Worm (Caenorhabditis elegans) whole organism, L1 larva: ENCODE measurements around the gene Y82E9BL.18.

ENCODE experiments used
- C04F5.9 ChIP-seq: sonication (generic microtip); optimal IDR thresholded peaks from 2 replicates; lab custom pipeline; 2016; ENCODE audit warnings: missing genetic modification characterization, missing compliant biosample characterization
- C16A3.4 ChIP-seq: fragments of 150-350 bp; optimal IDR thresholded peaks from 2 replicates; lab custom pipeline; 2014; ENCODE audit warnings: missing biosample characterization, missing genetic modification characterization
- F16B12.6 ChIP-seq: fragments of 150-350 bp; optimal IDR thresholded peaks from 2 replicates; lab custom pipeline; 2014; ENCODE audit warnings: missing biosample characterization, missing genetic modification characterization
- aly-2 ChIP-seq: fragments of 150-350 bp; optimal IDR thresholded peaks from 2 replicates; lab custom pipeline; 2014; ENCODE audit warnings: missing biosample characterization, missing genetic modification characterization
- ceh-8 ChIP-seq: fragments of 200-800 bp; sonication (Bioruptor generic); optimal IDR thresholded peaks from 2 replicates; lab custom pipeline; 2018; ENCODE audit warnings: mild to moderate bottlenecking, missing genetic modification characterization, moderate library complexity, missing compliant biosample characterization
- ceh-82 ChIP-seq, 3 experiments: fragments of 150-350 bp in 1 of 3; sonication (generic microtip) in 2 of 3; optimal IDR thresholded peaks; 2 replicates each; lab custom pipeline; 2014 to 2017; ENCODE audit warnings: missing biosample characterization in 3 of 3, missing genetic modification characterization in 3 of 3
- ces-1 ChIP-seq: fragments of 150-350 bp; optimal IDR thresholded peaks from 2 replicates; lab custom pipeline; 2014; ENCODE audit warnings: missing biosample characterization, missing genetic modification reagents, missing genetic modification characterization
- efl-1 ChIP-seq, 4 experiments: fragments of 150-350 bp; optimal IDR thresholded peaks in 3 of 4; peaks in 1 of 4; 1 replicate in 1 of 4; 2 replicates in 3 of 4; lab custom pipeline; 2014; ENCODE audit warnings: missing biosample characterization in 2 of 4, missing genetic modification characterization in 2 of 4, missing genetic modification reagents in 2 of 4
- egl-27 ChIP-seq, 2 experiments: fragments of 150-350 bp in 1 of 2; sonication (generic microtip); optimal IDR thresholded peaks; 3 replicates each; lab custom pipeline; 2017 to 2018; ENCODE audit warnings: missing biosample characterization in 2 of 2, missing genetic modification characterization in 2 of 2, missing genetic modification reagents in 2 of 2
- elt-2 ChIP-seq: sonication (generic microtip); optimal IDR thresholded peaks from 2 replicates; lab custom pipeline; 2016; ENCODE audit warnings: missing genetic modification characterization, mild to moderate bottlenecking, inconsistent platforms, missing compliant biosample characterization, missing genetic modification reagents
- elt-3 ChIP-seq, 6 experiments: fragments of 150-350 bp in 1 of 6; sonication (generic microtip); optimal IDR thresholded peaks; 2 replicates each; lab custom pipeline; 2017 to 2018; ENCODE audit warnings: missing biosample characterization in 6 of 6, missing genetic modification characterization in 6 of 6, inconsistent platforms in 1 of 6
- ets-5 ChIP-seq: fragments of 200-800 bp; sonication (Bioruptor generic); IDR thresholded peaks from 2 replicates; pipeline ENCODE4 v1.3.6; 2022; ENCODE audit warnings: missing genetic modification characterization, missing compliant biosample characterization
- fkh-10 ChIP-seq: sonication (generic microtip); optimal IDR thresholded peaks from 2 replicates; lab custom pipeline; 2017; ENCODE audit warnings: missing biosample characterization, missing genetic modification reagents, missing genetic modification characterization
- fos-1 ChIP-seq: fragments of 150-350 bp; optimal IDR thresholded peaks from 2 replicates; lab custom pipeline; 2014; ENCODE audit warnings: missing biosample characterization, missing genetic modification characterization
- hlh-4 ChIP-seq: sonication (generic microtip); optimal IDR thresholded peaks from 2 replicates; lab custom pipeline; 2016; ENCODE audit warnings: mild to moderate bottlenecking, missing genetic modification characterization, missing compliant biosample characterization
- hpl-2 ChIP-seq: fragments of 150-350 bp; optimal IDR thresholded peaks from 2 replicates; lab custom pipeline; 2014; ENCODE audit warnings: missing biosample characterization, missing genetic modification reagents, missing genetic modification characterization
- irx-1 ChIP-seq: sonication (generic microtip); optimal IDR thresholded peaks from 2 replicates; lab custom pipeline; 2016; ENCODE audit warnings: missing genetic modification characterization, missing compliant biosample characterization
- isw-1 ChIP-seq: fragments of 200-800 bp; sonication (Bioruptor generic); IDR thresholded peaks from 2 replicates; pipeline ENCODE4 v1.3.6; 2022; ENCODE audit warnings: missing genetic modification characterization, missing compliant biosample characterization
- jun-1 ChIP-seq: fragments of 150-350 bp; optimal IDR thresholded peaks from 2 replicates; lab custom pipeline; 2014; ENCODE audit warnings: missing biosample characterization, missing genetic modification reagents, missing genetic modification characterization
- lin-13 ChIP-seq: fragments of 150-350 bp; optimal IDR thresholded peaks from 2 replicates; lab custom pipeline; 2014; ENCODE audit warnings: missing biosample characterization, missing genetic modification reagents, missing genetic modification characterization
- lin-14 ChIP-seq: fragments of 200-800 bp; sonication (Bioruptor generic); optimal IDR thresholded peaks from 2 replicates; lab custom pipeline; 2018; ENCODE audit warnings: mild to moderate bottlenecking, missing genetic modification characterization, moderate library complexity, missing compliant biosample characterization
- lin-39 ChIP-seq: fragments of 150-350 bp; optimal IDR thresholded peaks from 2 replicates; lab custom pipeline; 2014; ENCODE audit warnings: missing biosample characterization, missing genetic modification reagents, missing genetic modification characterization
- lsy-2 ChIP-seq, 2 experiments: fragments of 150-350 bp; optimal IDR thresholded peaks; 2 replicates each; lab custom pipeline; 2014; ENCODE audit warnings: missing biosample characterization in 2 of 2, missing genetic modification characterization in 2 of 2
- mab-9 ChIP-seq: fragments of 200-800 bp; sonication (Bioruptor generic); IDR thresholded peaks from 2 replicates; pipeline ENCODE4 v1.3.6; 2022; ENCODE audit warnings: missing genetic modification reagents, missing genetic modification characterization, missing compliant biosample characterization
- mdl-1 ChIP-seq, 2 experiments: fragments of 150-350 bp; optimal IDR thresholded peaks; 2 replicates each; lab custom pipeline; 2014 to 2017; ENCODE audit warnings: missing biosample characterization in 2 of 2, missing genetic modification characterization in 2 of 2, inconsistent platforms in 1 of 2
- mef-2 ChIP-seq: fragments of 150-350 bp; optimal IDR thresholded peaks from 2 replicates; lab custom pipeline; 2014; ENCODE audit warnings: missing biosample characterization, missing genetic modification characterization
- mep-1 ChIP-seq: fragments of 150-350 bp; optimal IDR thresholded peaks from 2 replicates; lab custom pipeline; 2014; ENCODE audit warnings: missing biosample characterization, missing genetic modification characterization
- nhr-12 ChIP-seq: sonication (generic microtip); optimal IDR thresholded peaks from 2 replicates; lab custom pipeline; 2017; ENCODE audit warnings: missing biosample characterization, missing genetic modification characterization
- nhr-19 ChIP-seq: fragments of 200-800 bp; sonication (Bioruptor generic); conservative IDR thresholded peaks from 2 replicates; pipeline ENCODE4 v1.3.6; 2022; ENCODE audit warnings: missing genetic modification characterization, missing compliant biosample characterization
- nhr-20 ChIP-seq: sonication (generic microtip); optimal IDR thresholded peaks from 2 replicates; lab custom pipeline; 2016; ENCODE audit warnings: mild to moderate bottlenecking, missing genetic modification characterization, missing compliant biosample characterization
- nhr-237 ChIP-seq: fragments of 150-350 bp; optimal IDR thresholded peaks from 2 replicates; lab custom pipeline; 2014; ENCODE audit warnings: missing biosample characterization, missing genetic modification characterization
- nhr-71 ChIP-seq: sonication (generic microtip); optimal IDR thresholded peaks from 2 replicates; lab custom pipeline; 2016; ENCODE audit warnings: mild to moderate bottlenecking, missing genetic modification characterization, moderate library complexity, missing compliant biosample characterization
- nhr-76 ChIP-seq: sonication (generic microtip); optimal IDR thresholded peaks from 2 replicates; lab custom pipeline; 2017; ENCODE audit warnings: missing biosample characterization, missing genetic modification characterization
- nhr-84 ChIP-seq: sonication (generic microtip); optimal IDR thresholded peaks from 2 replicates; lab custom pipeline; 2017; ENCODE audit warnings: missing biosample characterization, missing genetic modification characterization
- nhr-90 ChIP-seq: sonication (generic microtip); optimal IDR thresholded peaks from 2 replicates; lab custom pipeline; 2016; ENCODE audit warnings: mild to moderate bottlenecking, missing genetic modification characterization, missing compliant biosample characterization; ENCODE audit not compliant: poor library complexity
- pag-3 ChIP-seq: sonication (generic microtip); optimal IDR thresholded peaks from 2 replicates; lab custom pipeline; 2017; ENCODE audit warnings: missing genetic modification characterization, mild to moderate bottlenecking, missing compliant biosample characterization, antibody characterized with exemption, borderline replicate concordance; ENCODE audit not compliant: insufficient read depth
- pax-3 ChIP-seq: fragments of 200-800 bp; sonication (Bioruptor generic); optimal IDR thresholded peaks from 2 replicates; lab custom pipeline; 2018; ENCODE audit warnings: mild to moderate bottlenecking, missing genetic modification characterization, moderate library complexity, missing compliant biosample characterization
- pqm-1 ChIP-seq: sonication (generic microtip); optimal IDR thresholded peaks from 3 replicates; lab custom pipeline; 2017; ENCODE audit warnings: missing biosample characterization, missing genetic modification characterization
- rnt-1 ChIP-seq: sonication (generic microtip); optimal IDR thresholded peaks from 2 replicates; lab custom pipeline; 2016; ENCODE audit warnings: mild to moderate bottlenecking, missing genetic modification characterization, moderate library complexity, missing compliant biosample characterization
- snpc-4 ChIP-seq: fragments of 150-350 bp; optimal IDR thresholded peaks from 2 replicates; lab custom pipeline; 2014; ENCODE audit warnings: missing biosample characterization, missing genetic modification characterization
- sox-4 ChIP-seq: sonication (generic microtip); optimal IDR thresholded peaks from 2 replicates; lab custom pipeline; 2016; ENCODE audit warnings: missing genetic modification characterization, missing compliant biosample characterization
- sptf-1 ChIP-seq: fragments of 150-350 bp; optimal IDR thresholded peaks from 2 replicates; lab custom pipeline; 2014; ENCODE audit warnings: missing biosample characterization, missing genetic modification characterization
- swsn-7 ChIP-seq: sonication (generic microtip); optimal IDR thresholded peaks from 2 replicates; lab custom pipeline; 2016; ENCODE audit warnings: missing genetic modification characterization, missing compliant biosample characterization
- tbx-2 ChIP-seq: sonication (generic microtip); optimal IDR thresholded peaks from 2 replicates; lab custom pipeline; 2016; ENCODE audit warnings: missing genetic modification characterization, missing compliant biosample characterization
- unc-130 ChIP-seq: fragments of 150-350 bp; optimal IDR thresholded peaks from 2 replicates; lab custom pipeline; 2017; ENCODE audit warnings: missing biosample characterization, missing genetic modification characterization, inconsistent platforms
- unc-30 ChIP-seq: sonication (generic microtip); optimal IDR thresholded peaks from 2 replicates; lab custom pipeline; 2017; ENCODE audit warnings: missing biosample characterization, missing genetic modification characterization
- unc-62 ChIP-seq: fragments of 150-350 bp; optimal IDR thresholded peaks from 2 replicates; lab custom pipeline; 2014; ENCODE audit warnings: missing biosample characterization, missing genetic modification reagents, missing genetic modification characterization
- vab-15 ChIP-seq: sonication (generic microtip); optimal IDR thresholded peaks from 2 replicates; lab custom pipeline; 2017; ENCODE audit warnings: missing genotype, mild to moderate bottlenecking, missing genetic modification characterization, missing compliant biosample characterization
- zag-1 ChIP-seq: fragments of 150-350 bp; optimal IDR thresholded peaks from 2 replicates; lab custom pipeline; 2014; ENCODE audit warnings: missing biosample characterization, missing genetic modification characterization
- zip-4 ChIP-seq: fragments of 200-800 bp; sonication (Bioruptor generic); optimal IDR thresholded peaks from 2 replicates; lab custom pipeline; 2018; ENCODE audit warnings: mild to moderate bottlenecking, missing genetic modification characterization, moderate library complexity, missing compliant biosample characterization
- ztf-11 ChIP-seq, 2 experiments: sonication (generic microtip); optimal IDR thresholded peaks; 2 replicates each; lab custom pipeline; 2016 to 2017; ENCODE audit warnings: missing genetic modification characterization in 2 of 2, missing biosample characterization in 1 of 2, missing compliant biosample characterization in 1 of 2
- ztf-4 ChIP-seq: fragments of 150-350 bp; optimal IDR thresholded peaks from 2 replicates; lab custom pipeline; 2014; ENCODE audit warnings: missing biosample characterization, missing genetic modification characterization

The Y82E9BL.18 gene

DNA sequence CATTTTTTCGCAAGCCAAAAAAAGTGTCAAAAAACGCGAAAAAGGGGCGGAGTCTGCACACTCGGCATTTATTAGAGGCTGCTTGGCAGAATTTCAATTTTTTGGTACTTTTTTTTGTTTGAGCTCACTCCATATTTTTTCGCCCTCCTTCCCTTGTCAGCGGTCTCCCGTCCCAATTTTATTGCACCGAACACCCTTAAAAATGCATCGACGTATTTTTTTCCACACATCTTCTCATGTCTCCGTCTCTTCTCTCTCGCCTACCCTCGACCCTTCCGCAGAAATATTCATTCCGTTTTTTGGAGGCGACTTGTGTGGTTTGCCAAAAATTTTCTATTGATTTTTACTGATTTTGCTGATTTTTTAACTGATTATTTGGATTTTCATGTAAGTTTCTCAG lies at the start of gene Y82E9BL.18:
TSS of gene Y82E9BL.18 (plus strand) at position 301 of the 400 bp plus-strand sequence.
- no peak for TF ChIP-seq C16A3.4
- TF ChIP-seq hlh-4 = no peak
- no peak for TF ChIP-seq irx-1
- no peak for TF ChIP-seq nhr-20
- TF ChIP-seq lin-14 = no peak
- TF ChIP-seq zag-1 = no peak
- TF ChIP-seq F16B12.6 (tag; lab: Kevin White, UChicago) = no peak
- TF ChIP-seq fos-1 (tag; lab: Kevin White, UChicago) = no peak
- no peak for TF ChIP-seq pag-3
- no peak for TF ChIP-seq snpc-4 (tag; lab: Kevin White, UChicago)
- TF ChIP-seq unc-62 (GFP tag; lab: Kevin White, UChicago) = no peak
- no peak for TF ChIP-seq sox-4 (tag; lab: Kevin White, UChicago)
- TF ChIP-seq elt-2 (tag; lab: Kevin White, UChicago) = no peak
- TF ChIP-seq ztf-11 (tag; optimal IDR thresholded peaks at IDR 0.05; lab: Kevin White, UChicago) = no peak
- TF ChIP-seq mep-1 = no peak
- no peak for TF ChIP-seq ceh-8

DNA sequence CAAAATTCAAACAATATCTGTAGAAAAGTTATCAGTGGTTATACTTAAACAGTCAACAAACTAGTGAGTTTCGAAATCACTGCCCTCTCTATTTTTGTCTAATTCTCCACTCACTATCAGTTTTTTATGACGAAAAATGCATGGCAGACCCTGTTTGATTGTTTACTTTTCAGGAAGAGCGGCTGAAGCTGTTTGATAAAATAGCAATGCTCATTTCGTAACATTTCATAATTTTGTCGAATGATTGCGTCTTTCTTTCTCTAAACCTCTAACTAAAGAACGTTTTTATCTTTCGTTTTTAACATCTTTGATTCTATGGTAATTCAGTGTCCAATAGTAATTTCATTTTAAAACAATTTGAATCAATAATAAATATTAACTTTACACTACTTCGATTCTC lies 47.4 kb upstream of the Y82E9BL.18 start:
- TF ChIP-seq mef-2 = no peak
- no peak for TF ChIP-seq egl-27 (tag; optimal IDR thresholded peaks at IDR 0.05; lab: Kevin White, UChicago)
- peak; percentile 3 for TF ChIP-seq nhr-90 (tag; lab: Kevin White, UChicago)
- TF ChIP-seq mab-9 = no peak
- peak in 1 of 2 experiments; percentile 29 for TF ChIP-seq lsy-2 (tag; optimal IDR thresholded peaks at IDR 0.05; lab: Kevin White, UChicago)
- peak; percentile 55 for TF ChIP-seq zip-4 (GFP tag; lab: Kevin White, UChicago)
- TF ChIP-seq unc-30 (tag; lab: Kevin White, UChicago) = no peak
- no peak for TF ChIP-seq nhr-19 (GFP tag; lab: Robert Waterston, UW)
- TF ChIP-seq hpl-2 = peak; percentile 53
- TF ChIP-seq fkh-10 = no peak
- peak in 1 of 2 experiments; percentile 27 for TF ChIP-seq mdl-1 (tag; optimal IDR thresholded peaks at IDR 0.05; lab: Kevin White, UChicago)
- peak; percentile 37 for TF ChIP-seq nhr-20
- TF ChIP-seq efl-1 (optimal IDR thresholded peaks at IDR 0.05; lab: Kevin White, UChicago) = no peak
- TF ChIP-seq efl-1 (GFP tag; optimal IDR thresholded peaks at IDR 0.05 in 1 of 2; lab: Kevin White, UChicago) = peak in 1 of 2 experiments; percentile 81
- no peak for TF ChIP-seq isw-1 (GFP tag; lab: Robert Waterston, UW)
- TF ChIP-seq lin-14 = no peak
- TF ChIP-seq pqm-1 = peak; percentile 95
- no peak for TF ChIP-seq lin-39 (tag; lab: Kevin White, UChicago)
- no peak for TF ChIP-seq nhr-76 (tag; lab: Kevin White, UChicago)
- no peak for TF ChIP-seq nhr-84 (tag; lab: Kevin White, UChicago)
- no peak for TF ChIP-seq lin-13
- TF ChIP-seq C04F5.9 (tag; lab: Kevin White, UChicago) = no peak
- TF ChIP-seq nhr-237 (tag; lab: Kevin White, UChicago) = no peak
- TF ChIP-seq aly-2 (tag; lab: Kevin White, UChicago) = no peak
- no peak for TF ChIP-seq irx-1
- TF ChIP-seq vab-15 = no peak
- TF ChIP-seq tbx-2 (tag; lab: Kevin White, UChicago) = no peak
- TF ChIP-seq nhr-71 (tag; lab: Kevin White, UChicago) = peak; percentile 42
- TF ChIP-seq C16A3.4 = no peak
- TF ChIP-seq nhr-12 (tag; lab: Kevin White, UChicago) = no peak
- no peak for TF ChIP-seq ceh-82 (tag; optimal IDR thresholded peaks at IDR 0.05; lab: Kevin White, UChicago)
- TF ChIP-seq hlh-4 = no peak
- no peak for TF ChIP-seq ces-1 (GFP tag; lab: Kevin White, UChicago)
- TF ChIP-seq ztf-4 = no peak
- TF ChIP-seq sptf-1 (tag; lab: Kevin White, UChicago) = no peak
- peak; percentile 25 for TF ChIP-seq pax-3 (tag; lab: Kevin White, UChicago)
- no peak for TF ChIP-seq swsn-7 (tag; lab: Kevin White, UChicago)
- peak in 1 of 6 experiments; percentile 43 for TF ChIP-seq elt-3 (tag; optimal IDR thresholded peaks at IDR 0.05; lab: Kevin White, UChicago)
- TF ChIP-seq elt-2 (tag; lab: Kevin White, UChicago) = peak; percentile 98
- no peak for TF ChIP-seq ets-5 (GFP tag; lab: Robert Waterston, UW)
- no peak for TF ChIP-seq rnt-1
- TF ChIP-seq unc-130 (tag; lab: Kevin White, UChicago) = no peak
- peak; percentile 51 for TF ChIP-seq jun-1 (tag; lab: Kevin White, UChicago)
